Worm (Caenorhabditis elegans): Measurements from ENCODE around the gene W09H1.3.

Gene W09H1.3

DNA sequence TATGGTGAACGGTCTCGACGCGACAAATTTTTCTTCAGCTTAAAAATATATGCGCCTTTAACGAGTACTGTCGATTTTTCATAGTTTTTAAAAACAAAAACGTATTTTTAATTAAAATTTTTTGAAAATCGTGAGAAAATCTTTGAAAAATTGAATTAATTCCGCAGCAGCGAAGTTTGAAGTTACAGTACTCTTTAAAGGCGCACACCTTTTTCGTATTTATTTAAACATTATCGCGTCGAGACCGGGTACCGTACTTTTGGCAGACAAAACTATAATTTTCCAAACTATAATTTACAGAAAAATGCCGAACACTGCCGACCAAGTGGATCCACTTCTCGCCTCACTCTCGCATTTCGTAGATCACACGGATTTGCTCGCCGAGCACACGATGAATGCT lies 31.6 kb downstream of the W09H1.3 start, which contains the start of gene F15D4.2:
Gene F15D4.2 (plus strand): TSS at position 301 of the 400 bp plus-strand sequence.
- TF ChIP-seq nhr-28 (tag; optimal IDR thresholded peaks at IDR 0.05) (no peak), efl-1 (optimal IDR thresholded peaks at IDR 0.05) (no peak), efl-1 (GFP tag; optimal IDR thresholded peaks at IDR 0.05 in 1 of 2) (peak in 1 of 2 experiments; percentile 29)

ce11 chrII:13219373-13219772 lies 35.1 kb downstream of the W09H1.3 start:
- TF ChIP-seq dsc-1 (tag; optimal IDR thresholded peaks at IDR 0.05) (peak; percentile 64), fkh-10 (GFP tag; optimal IDR thresholded peaks at IDR 0.05) (no peak), zag-1 (tag; optimal IDR thresholded peaks at IDR 0.05) (no peak), F16B12.6 (tag; optimal IDR thresholded peaks at IDR 0.05) (no peak)

DNA sequence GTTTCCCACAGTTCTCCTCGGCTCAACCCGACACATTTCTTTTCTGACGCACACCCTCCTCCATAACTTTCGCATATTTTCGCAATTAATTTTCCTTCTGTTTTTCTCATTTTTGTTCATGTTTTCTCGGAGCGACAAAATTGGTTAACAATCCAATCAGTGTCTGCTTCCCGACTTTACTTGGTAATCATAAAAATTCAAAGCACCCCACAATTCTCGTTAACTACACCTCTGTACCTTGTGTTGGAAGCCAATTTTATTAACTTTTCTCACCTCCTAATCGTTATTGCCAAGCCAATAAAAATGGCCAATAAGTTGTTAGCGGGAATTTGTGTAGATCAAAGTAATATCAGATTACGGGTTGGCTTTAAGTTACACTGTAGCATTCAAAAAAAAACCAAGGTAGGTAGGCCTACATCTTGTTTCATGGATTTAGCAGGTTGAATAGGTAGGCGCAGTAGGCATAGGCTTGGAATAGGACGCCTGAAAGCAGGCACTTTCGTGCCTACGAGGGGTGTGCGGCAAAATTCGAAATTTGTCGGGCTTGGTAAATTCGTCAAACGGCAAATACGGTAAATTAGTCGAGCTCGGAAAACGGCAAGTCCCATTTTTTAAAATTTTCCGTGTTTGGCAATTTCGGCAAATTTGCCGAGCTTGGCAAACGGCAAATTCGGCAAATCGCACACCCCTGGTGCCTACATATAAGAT lies 46.4 kb downstream of the W09H1.3 start:
- peak; percentile 56 for TF ChIP-seq fkh-8 (tag; optimal IDR thresholded peaks at IDR 0.05)
- TF ChIP-seq nhr-47 (tag; optimal IDR thresholded peaks at IDR 0.05) = peak; percentile 31
- TF ChIP-seq fkh-4 (tag; optimal IDR thresholded peaks at IDR 0.05; ENCODE audit: borderline replicate concordance) = no peak
- TF ChIP-seq dpl-1 (GFP tag; optimal IDR thresholded peaks at IDR 0.05) = no peak
- peak; percentile 21 for TF ChIP-seq nhr-71 (tag; optimal IDR thresholded peaks at IDR 0.05)
- TF ChIP-seq efl-1 (optimal IDR thresholded peaks at IDR 0.05) = no peak
- peak in 1 of 2 experiments; percentile 32 for TF ChIP-seq efl-1 (GFP tag; optimal IDR thresholded peaks at IDR 0.05 in 1 of 2)
- TF ChIP-seq ceh-82 (tag; optimal IDR thresholded peaks at IDR 0.05) = no peak
- no peak for TF ChIP-seq mep-1 (tag; optimal IDR thresholded peaks at IDR 0.05)
- peak; percentile 24 for TF ChIP-seq lin-14 (GFP tag; optimal IDR thresholded peaks at IDR 0.05)
- peak; percentile 44 for TF ChIP-seq nhr-85 (tag)

DNA sequence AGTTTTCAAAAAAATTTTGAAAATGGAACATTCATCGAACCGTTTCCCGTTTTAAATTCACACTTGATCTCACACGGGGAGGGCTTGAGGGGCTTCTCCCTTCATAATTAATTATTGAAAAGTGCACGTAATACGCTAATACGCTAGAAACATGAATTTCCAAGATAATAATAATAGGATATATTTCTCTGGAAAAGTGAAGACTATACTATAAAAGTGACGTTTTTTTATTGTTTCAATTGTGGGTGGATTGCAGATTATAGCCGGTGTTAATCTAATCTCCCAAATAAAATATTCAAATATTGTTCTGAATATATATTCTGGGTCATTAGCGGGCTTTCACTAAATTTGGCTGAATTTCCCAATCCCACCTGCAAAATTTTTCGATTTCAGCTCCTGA lies 49.5 kb downstream of the W09H1.3 start:
- TF ChIP-seq fos-1 (tag; optimal IDR thresholded peaks at IDR 0.05) (no peak), nhr-76 (tag; optimal IDR thresholded peaks at IDR 0.05) (no peak), unc-62 (GFP tag; optimal IDR thresholded peaks at IDR 0.05) (no peak), ceh-8 (GFP tag; optimal IDR thresholded peaks at IDR 0.05) (no peak), nhr-85 (tag) (no peak), ets-5 (GFP tag; IDR thresholded peaks at IDR 0.05) (no peak), unc-86 (tag; optimal IDR thresholded peaks at IDR 0.05) (no peak), nhr-47 (tag; optimal IDR thresholded peaks at IDR 0.05) (peak; percentile 44), dpl-1 (GFP tag; optimal IDR thresholded peaks at IDR 0.05) (no peak), Y116A8C.19 (tag; optimal IDR thresholded peaks at IDR 0.05; ENCODE audit: borderline replicate concordance) (no peak), lin-13 (GFP tag; optimal IDR thresholded peaks at IDR 0.05) (no peak), nhr-71 (tag; optimal IDR thresholded peaks at IDR 0.05) (peak; percentile 38), zag-1 (tag; optimal IDR thresholded peaks at IDR 0.05) (no peak), jun-1 (tag; optimal IDR thresholded peaks at IDR 0.05) (no peak), ceh-88 (GFP tag; IDR thresholded peaks at IDR 0.05) (no peak), ces-1 (GFP tag; optimal IDR thresholded peaks at IDR 0.05) (no peak), fkh-4 (tag; optimal IDR thresholded peaks at IDR 0.05; ENCODE audit: borderline replicate concordance) (peak; percentile 14), fkh-10 (GFP tag; optimal IDR thresholded peaks at IDR 0.05) (no peak), irx-1 (tag; optimal IDR thresholded peaks at IDR 0.05) (no peak), pax-3 (tag; optimal IDR thresholded peaks at IDR 0.05) (peak; percentile 67), lin-39 (tag; optimal IDR thresholded peaks at IDR 0.05) (no peak), tlp-1 (tag; optimal IDR thresholded peaks at IDR 0.05) (no peak), nhr-11 (tag; optimal IDR thresholded peaks at IDR 0.05) (peak; percentile 13), aha-1 (tag; optimal IDR thresholded peaks at IDR 0.05) (no peak), efl-3 (GFP tag; optimal IDR thresholded peaks at IDR 0.05) (no peak), tbx-2 (tag; optimal IDR thresholded peaks at IDR 0.05) (no peak), swsn-7 (tag; optimal IDR thresholded peaks at IDR 0.05) (no peak), sox-4 (tag; optimal IDR thresholded peaks at IDR 0.05) (peak; percentile 32), F16B12.6 (tag; optimal IDR thresholded peaks at IDR 0.05) (no peak), ceh-82 (tag; optimal IDR thresholded peaks at IDR 0.05) (no peak), fkh-8 (tag; optimal IDR thresholded peaks at IDR 0.05) (peak; percentile 52), mef-2 (tag; optimal IDR thresholded peaks at IDR 0.05) (no peak), skn-1 (tag; optimal IDR thresholded peaks at IDR 0.05) (no peak), mdl-1 (tag; optimal IDR thresholded peaks at IDR 0.05) (no peak), nhr-237 (tag; optimal IDR thresholded peaks at IDR 0.05) (no peak), ztf-4 (tag; optimal IDR thresholded peaks at IDR 0.05) (no peak), dsc-1 (tag; optimal IDR thresholded peaks at IDR 0.05) (peak; percentile 95), mep-1 (tag; optimal IDR thresholded peaks at IDR 0.05) (no peak), nhr-12 (tag; optimal IDR thresholded peaks at IDR 0.05) (no peak), egl-27 (tag; optimal IDR thresholded peaks at IDR 0.05) (no peak), grh-1 (GFP tag; IDR thresholded peaks at IDR 0.05) (no peak)
